Worm (Caenorhabditis elegans): ENCODE data around the gene C32B5.13.
"Not testable (repeated sequence)": the region's sequence is repeated elsewhere in the genome, so short reads cannot be mapped to it uniquely, and the experiment has no call there.

Gene C32B5.13

DNA sequence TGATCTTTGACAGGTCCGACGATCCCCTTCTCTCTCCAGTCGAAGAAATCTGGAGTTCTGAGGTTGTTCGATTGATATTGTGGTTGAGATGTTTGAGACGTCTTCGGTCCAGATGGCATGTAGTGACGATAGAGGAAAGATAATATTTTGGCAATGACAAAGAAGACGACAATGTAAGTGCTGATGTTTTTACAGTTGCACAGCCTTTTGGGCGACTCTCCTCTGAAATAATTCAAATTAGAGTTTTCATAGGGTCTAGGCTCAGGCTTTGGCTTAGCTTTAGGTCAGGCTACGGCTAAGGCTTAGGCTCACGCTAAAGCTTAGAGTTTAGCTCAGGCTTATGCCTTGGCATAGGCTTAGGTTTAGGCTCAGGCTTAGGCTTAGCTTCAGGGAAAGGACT, at the start of gene C32B5.13:
Gene C32B5.13, minus strand, starts transcription at position 101 of the 400 bp plus-strand sequence.
- TF ChIP-seq zip-8 (tag; optimal IDR thresholded peaks at IDR 0.05) (no peak), nhr-76 (tag; optimal IDR thresholded peaks at IDR 0.05) (no peak), nhr-237 (tag; optimal IDR thresholded peaks at IDR 0.05) (no peak), mep-1 (tag; optimal IDR thresholded peaks at IDR 0.05) (no peak)

ce11 chrII:1006375-1006774, 44.5 kb upstream of the C32B5.13 start, which contains the start of gene F45D11.14:
F45D11.14 (minus strand) TSS chrII:1006475.
- TF ChIP-seq zip-8 (tag; optimal IDR thresholded peaks at IDR 0.05); sem-2 (GFP tag; optimal IDR thresholded peaks at IDR 0.05); pha-4 (tag; optimal IDR thresholded peaks at IDR 0.05): not testable (repeated sequence)

ce11 chrII:1001351-1001750, 39.5 kb upstream of the C32B5.13 start, which contains the start of the genes fbxb-30 and F45D11.5:
fbxb-30 (minus strand) TSS chrII:1001451.
F45D11.5 (plus strand) TSS chrII:1001702.
- TF ChIP-seq ham-2 (GFP tag; optimal IDR thresholded peaks at IDR 0.05) (no peak), ztf-11 (tag; optimal IDR thresholded peaks at IDR 0.05) (no peak), sptf-1 (tag; optimal IDR thresholded peaks at IDR 0.05) (no peak), mep-1 (tag; optimal IDR thresholded peaks at IDR 0.05) (no peak), flh-1 (GFP tag; optimal IDR thresholded peaks at IDR 0.05) (no peak), lin-13 (tag; optimal IDR thresholded peaks at IDR 0.05) (no peak), mls-2 (tag; optimal IDR thresholded peaks at IDR 0.05) (no peak), snpc-4 (tag; optimal IDR thresholded peaks at IDR 0.05) (no peak), tbx-8 (GFP tag; optimal IDR thresholded peaks at IDR 0.05) (no peak), nhr-12 (tag; optimal IDR thresholded peaks at IDR 0.05) (no peak), unc-120 (tag; optimal IDR thresholded peaks at IDR 0.05; ENCODE audit: poor library complexity, severe bottlenecking) (no peak), nhr-2 (tag; optimal IDR thresholded peaks at IDR 0.05) (no peak)

DNA sequence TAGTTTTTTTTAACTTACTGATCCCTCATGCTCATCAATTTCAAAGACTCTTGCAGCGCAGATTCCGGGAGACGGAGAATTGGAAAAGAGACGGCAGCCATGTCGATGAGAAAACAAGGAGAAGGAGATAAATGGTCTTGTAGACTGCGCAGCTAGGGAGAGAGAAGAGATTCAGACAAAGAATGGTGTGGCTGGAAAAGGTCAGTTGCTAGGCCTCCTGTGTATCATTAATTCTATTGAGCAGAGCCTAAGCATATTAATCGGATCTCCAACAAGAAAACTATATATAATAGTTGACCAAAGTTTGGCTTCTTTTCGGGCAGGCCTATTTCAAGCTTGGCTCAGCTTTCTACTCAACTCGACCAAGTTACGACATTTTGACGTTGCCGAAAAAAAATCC, 37.6 kb upstream of the C32B5.13 start, which contains the start of gene fbxb-29:
Gene fbxb-29, minus strand, starts transcription at position 101 of the 400 bp plus-strand sequence.
- TF ChIP-seq ham-2 (GFP tag; optimal IDR thresholded peaks at IDR 0.05): no peak
- TF ChIP-seq ztf-11 (tag; optimal IDR thresholded peaks at IDR 0.05): no peak
- no peak for TF ChIP-seq M03D4.4 (tag; optimal IDR thresholded peaks at IDR 0.05)
- no peak for TF ChIP-seq lin-13 (tag; optimal IDR thresholded peaks at IDR 0.05)
- no peak for TF ChIP-seq ceh-43 (GFP tag; optimal IDR thresholded peaks at IDR 0.05)
- TF ChIP-seq nhr-76 (tag; optimal IDR thresholded peaks at IDR 0.05): no peak
- no peak for TF ChIP-seq nhr-12 (tag; optimal IDR thresholded peaks at IDR 0.05)
- no peak for TF ChIP-seq nhr-28 (tag; optimal IDR thresholded peaks at IDR 0.05)
- TF ChIP-seq elt-1 (tag; optimal IDR thresholded peaks at IDR 0.05; ENCODE audit: borderline replicate concordance, insufficient read depth): no peak
- TF ChIP-seq elt-3 (tag; optimal IDR thresholded peaks at IDR 0.05): no peak

- not testable (repeated sequence) for TF ChIP-seq lsy-2 (tag; optimal IDR thresholded peaks at IDR 0.05); ces-1 (GFP tag; optimal IDR thresholded peaks at IDR 0.05); unc-62 (GFP tag; optimal IDR thresholded peaks at IDR 0.05)
Observed at ce11 chrII:996112-996511, 34.3 kb upstream of the C32B5.13 start, which contains the start of gene F45D11.11. F45D11.11 (minus strand) TSS chrII:996212.

DNA sequence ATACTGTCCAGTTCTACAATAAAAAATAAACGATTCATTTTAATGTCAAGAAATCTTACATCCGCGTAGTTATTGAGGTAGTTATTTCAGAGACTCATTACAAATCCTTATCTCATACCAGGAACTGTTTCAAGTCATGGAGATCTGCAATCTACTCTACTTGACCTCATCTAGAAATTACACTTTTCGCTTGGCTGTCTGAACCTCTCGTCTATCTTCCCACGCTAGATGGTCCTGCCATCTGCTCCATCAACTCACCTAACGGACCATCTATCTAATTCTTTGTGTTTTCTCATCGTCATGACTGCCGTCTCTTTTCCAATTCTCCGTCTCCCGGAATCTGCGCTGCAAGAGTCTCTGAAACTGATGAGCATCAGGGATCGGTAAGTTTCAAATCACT, 32.4 kb upstream of the C32B5.13 start, which contains the start of gene F45D11.7:
Gene F45D11.7, plus strand, starts transcription at position 301 of the 400 bp plus-strand sequence.
- not testable (repeated sequence) for TF ChIP-seq pha-4 (tag; optimal IDR thresholded peaks at IDR 0.05); unc-62 (GFP tag; optimal IDR thresholded peaks at IDR 0.05); ceh-39 (tag; optimal IDR thresholded peaks at IDR 0.05)

DNA sequence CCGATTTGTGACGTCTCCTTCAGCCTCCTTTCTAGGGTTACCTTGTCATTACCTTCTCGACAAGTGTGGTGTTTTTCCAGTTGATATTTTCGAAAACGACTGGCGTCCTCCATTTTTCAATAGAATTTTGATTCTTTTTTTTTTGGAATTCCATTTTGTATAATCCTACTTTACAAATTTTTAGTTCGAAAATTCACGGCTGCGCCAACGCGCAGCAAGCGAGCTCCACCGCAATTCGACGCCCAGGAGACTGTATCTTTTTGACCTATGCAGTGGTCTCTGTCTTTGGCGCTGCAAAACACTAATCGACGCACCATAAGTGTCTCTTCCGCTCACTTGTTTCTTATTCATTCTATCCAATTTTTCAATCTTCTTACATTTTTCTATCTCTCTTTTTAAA, 29.4 kb upstream of the C32B5.13 start, which contains the start of gene fbxc-42:
Gene fbxc-42, plus strand, starts transcription at position 301 of the 400 bp plus-strand sequence.
- TF ChIP-seq cnd-1 (tag; optimal IDR thresholded peaks at IDR 0.05) (no peak), nhr-237 (tag; optimal IDR thresholded peaks at IDR 0.05) (no peak), unc-62 (GFP tag; optimal IDR thresholded peaks at IDR 0.05) (no peak), unc-39 (tag; optimal IDR thresholded peaks at IDR 0.05) (no peak), nhr-12 (tag; optimal IDR thresholded peaks at IDR 0.05) (no peak), nhr-28 (tag; optimal IDR thresholded peaks at IDR 0.05) (no peak), lin-32 (GFP tag; optimal IDR thresholded peaks at IDR 0.05) (no peak), mls-2 (tag; optimal IDR thresholded peaks at IDR 0.05) (no peak), pha-4 (tag; optimal IDR thresholded peaks at IDR 0.05) (no peak), elt-3 (tag; optimal IDR thresholded peaks at IDR 0.05) (no peak), hlh-1 (tag; optimal IDR thresholded peaks at IDR 0.05) (no peak), tbx-8 (GFP tag; optimal IDR thresholded peaks at IDR 0.05) (no peak), elt-1 (tag; optimal IDR thresholded peaks at IDR 0.05; ENCODE audit: borderline replicate concordance, insufficient read depth) (no peak)
